Worm (Caenorhabditis elegans): Measurements from ENCODE around the gene F20B6.9.
"Not testable (repeated sequence)": the region's sequence is repeated elsewhere in the genome, so short reads cannot be mapped to it uniquely, and the experiment has no call there.

F20B6.9 gene

DNA sequence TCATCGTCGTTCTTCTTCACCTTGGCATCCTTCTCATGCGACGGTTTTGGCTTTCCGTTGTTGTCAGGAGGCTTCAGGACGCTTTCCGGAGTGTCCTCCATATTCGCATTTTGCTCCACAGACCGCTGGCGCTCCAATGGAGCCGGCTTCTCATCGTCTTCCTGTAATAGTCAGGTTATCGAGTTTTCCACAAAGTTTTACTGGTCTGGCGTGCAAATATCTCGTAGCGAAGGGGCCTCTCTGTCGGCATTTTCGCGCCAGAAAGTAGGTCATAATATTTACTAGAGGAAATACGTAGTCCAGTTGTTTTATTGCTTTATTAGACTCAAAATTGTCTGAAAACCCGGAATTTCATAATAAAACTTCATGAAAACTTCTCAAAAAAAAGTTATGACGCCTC, 5.2 kb downstream of the F20B6.9 start, which contains the start of gene F20B6.6:
TSS of gene F20B6.6 (minus strand) at position 101 of the 400 bp plus-strand sequence.
- not testable (repeated sequence) for TF ChIP-seq fkh-10 (GFP tag; optimal IDR thresholded peaks at IDR 0.05); ceh-45 (GFP tag; IDR thresholded peaks at IDR 0.05); lim-6 (tag; optimal IDR thresholded peaks at IDR 0.05)

DNA sequence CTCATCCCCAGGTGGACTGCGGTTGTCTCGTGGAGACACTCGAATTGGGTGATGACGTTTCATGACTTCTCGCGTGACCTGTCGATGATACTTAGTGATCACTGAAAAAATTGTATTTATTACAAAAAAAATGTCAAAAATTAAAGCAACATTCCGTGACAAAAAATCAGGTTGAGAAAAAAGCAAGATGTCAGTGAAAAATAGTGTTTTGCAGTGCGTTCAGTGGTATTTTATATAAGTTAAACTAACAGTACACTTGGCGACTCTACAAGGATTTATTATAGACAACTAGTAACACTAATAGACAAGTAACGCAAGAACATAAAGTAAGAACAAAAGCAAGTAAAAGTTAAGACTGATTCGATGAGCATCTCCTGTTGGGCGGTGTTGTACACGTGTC, 7.5 kb downstream of the F20B6.9 start, which contains the start of gene F20B6.5:
TSS of gene F20B6.5 (minus strand) at position 101 of the 400 bp plus-strand sequence.
- TF ChIP-seq C08G9.2, sox-4, dve-1 (tag; optimal IDR thresholded peaks at IDR 0.05): not testable (repeated sequence)

DNA sequence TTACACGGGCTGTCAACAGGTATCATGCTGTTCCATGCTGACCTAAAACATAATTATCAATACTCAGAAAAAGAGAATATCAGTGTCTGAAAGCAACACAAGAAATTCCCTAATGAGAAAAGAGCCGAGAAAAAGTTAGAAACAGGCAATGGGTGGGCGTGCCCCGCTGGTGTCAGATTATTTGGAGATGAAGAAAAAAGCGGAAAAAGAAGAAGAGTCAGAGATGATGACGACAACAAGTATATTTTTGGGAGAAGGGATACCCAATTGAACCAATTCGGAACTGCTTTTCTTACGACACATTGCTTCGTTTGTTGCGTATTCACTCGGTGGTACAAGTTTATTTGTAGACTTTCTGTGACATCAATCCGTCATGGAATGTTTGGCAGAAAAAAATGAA, 10.9 kb downstream of the F20B6.9 start, which contains the start of gene F20B6.4:
TSS of gene F20B6.4 (minus strand) at position 101 of the 400 bp plus-strand sequence.
- TF ChIP-seq Y22D7AL.16 (tag; optimal IDR thresholded peaks at IDR 0.05) (no peak), ceh-18 (tag; optimal IDR thresholded peaks at IDR 0.05) (no peak), mec-3 (tag; optimal IDR thresholded peaks at IDR 0.05; ENCODE audit: borderline replicate concordance) (no peak), npax-4 (tag; optimal IDR thresholded peaks at IDR 0.05) (no peak), unc-42 (tag; optimal IDR thresholded peaks at IDR 0.05) (no peak), che-1 (tag; optimal IDR thresholded peaks at IDR 0.05) (no peak), madf-2 (tag; optimal IDR thresholded peaks at IDR 0.05) (no peak), ceh-22 (tag; optimal IDR thresholded peaks at IDR 0.05) (no peak), lin-11 (tag; optimal IDR thresholded peaks at IDR 0.05) (no peak), fkh-6 (tag; optimal IDR thresholded peaks at IDR 0.05) (no peak), rnt-1 (tag; optimal IDR thresholded peaks at IDR 0.05) (no peak)

DNA sequence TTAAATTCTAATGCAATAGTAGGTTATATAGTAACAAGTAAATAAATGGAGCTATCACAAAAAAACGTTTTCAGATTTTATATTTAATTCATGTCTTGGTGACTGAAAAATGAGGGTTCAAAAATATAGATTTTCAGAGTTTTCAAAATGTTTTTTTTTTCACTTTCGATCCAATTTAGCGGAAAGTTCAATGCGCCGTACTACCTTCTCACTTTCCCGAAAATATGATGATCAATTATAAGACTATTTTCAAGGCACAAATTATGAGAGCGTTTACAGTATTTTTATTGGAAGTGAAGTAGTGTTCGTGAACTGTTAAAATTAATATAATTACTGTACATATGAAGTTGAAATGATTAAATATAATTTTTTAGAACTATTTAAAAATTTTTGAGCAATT, 14.2 kb downstream of the F20B6.9 start:
- TF ChIP-seq pha-2 (tag; optimal IDR thresholded peaks at IDR 0.05) (no peak), ceh-2 (tag; optimal IDR thresholded peaks at IDR 0.05) (no peak), pag-3 (tag; optimal IDR thresholded peaks at IDR 0.05; ENCODE audit: borderline replicate concordance) (no peak), ama-1 (optimal IDR thresholded peaks at IDR 0.05) (no peak), madf-2 (tag; optimal IDR thresholded peaks at IDR 0.05) (no peak), pqm-1 (tag; optimal IDR thresholded peaks at IDR 0.05) (no peak), fkh-10 (GFP tag; optimal IDR thresholded peaks at IDR 0.05) (no peak), C08G9.2 (tag; optimal IDR thresholded peaks at IDR 0.05) (no peak), che-1 (tag; optimal IDR thresholded peaks at IDR 0.05) (no peak), pros-1 (tag; optimal IDR thresholded peaks at IDR 0.05) (no peak), pat-9 (tag; optimal IDR thresholded peaks at IDR 0.05) (no peak), ceh-34 (tag; optimal IDR thresholded peaks at IDR 0.05) (no peak), T23F11.4 (GFP tag; optimal IDR thresholded peaks at IDR 0.05) (no peak), K02D7.2 (tag; optimal IDR thresholded peaks at IDR 0.05) (no peak), ceh-31 (tag; optimal IDR thresholded peaks at IDR 0.05) (no peak), tbx-7 (tag; optimal IDR thresholded peaks at IDR 0.05) (no peak), ceh-48 (tag; optimal IDR thresholded peaks at IDR 0.05) (no peak), sox-4 (tag; optimal IDR thresholded peaks at IDR 0.05) (no peak), hlh-13 (GFP tag; optimal IDR thresholded peaks at IDR 0.05) (no peak), hlh-6 (tag; optimal IDR thresholded peaks at IDR 0.05) (no peak)

DNA sequence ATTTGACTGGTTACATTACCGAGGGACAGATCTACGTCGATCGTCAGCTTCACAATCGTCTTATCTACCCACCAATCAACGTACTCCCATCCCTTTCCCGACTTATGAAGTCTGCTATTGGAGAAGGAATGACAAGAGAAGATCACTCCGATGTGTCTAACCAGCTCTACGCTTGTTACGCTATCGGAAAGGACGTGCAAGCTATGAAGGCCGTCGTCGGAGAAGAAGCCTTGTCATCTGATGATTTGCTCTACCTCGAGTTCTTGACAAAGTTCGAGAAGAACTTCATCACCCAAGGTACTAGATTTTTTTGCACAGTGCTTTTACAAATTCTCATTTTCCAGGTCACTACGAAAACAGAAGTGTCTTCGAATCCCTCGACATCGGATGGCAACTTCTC, 15.1 kb downstream of the F20B6.9 start:
- TF ChIP-seq syd-9 (tag; optimal IDR thresholded peaks at IDR 0.05) (no peak), pros-1 (tag; optimal IDR thresholded peaks at IDR 0.05) (no peak), eyg-1 (tag; optimal IDR thresholded peaks at IDR 0.05) (no peak), hlh-6 (tag; optimal IDR thresholded peaks at IDR 0.05) (no peak), pqm-1 (tag; optimal IDR thresholded peaks at IDR 0.05) (no peak), ceh-14 (tag; optimal IDR thresholded peaks at IDR 0.05) (no peak), dmd-4 (tag; optimal IDR thresholded peaks at IDR 0.05; ENCODE audit: borderline replicate concordance) (no peak), ceh-24 (tag; optimal IDR thresholded peaks at IDR 0.05) (no peak), sox-2 (GFP tag; IDR thresholded peaks at IDR 0.05) (no peak), ceh-34 (tag; optimal IDR thresholded peaks at IDR 0.05) (no peak), ceh-22 (tag; optimal IDR thresholded peaks at IDR 0.05) (no peak), ref-2 (tag; optimal IDR thresholded peaks at IDR 0.05) (no peak)

Data from whole organism, late embryonic.